Worm (Caenorhabditis elegans): Measurements from ENCODE around the gene acd-4.

- TF ChIP-seq elt-1 (tag; optimal IDR thresholded peaks at IDR 0.05; ENCODE audit: borderline replicate concordance, insufficient read depth): no peak
- TF ChIP-seq unc-39 (tag; optimal IDR thresholded peaks at IDR 0.05): no peak
- TF ChIP-seq mep-1 (tag; optimal IDR thresholded peaks at IDR 0.05): no peak
- no peak for TF ChIP-seq mab-5 (tag; optimal IDR thresholded peaks at IDR 0.05)
- TF ChIP-seq lin-13 (tag; optimal IDR thresholded peaks at IDR 0.05): no peak
- no peak for TF ChIP-seq snpc-4 (tag; optimal IDR thresholded peaks at IDR 0.05)
- no peak for TF ChIP-seq lsy-2 (tag; optimal IDR thresholded peaks at IDR 0.05)
- no peak for TF ChIP-seq ceh-83 (GFP tag; optimal IDR thresholded peaks at IDR 0.05)
- TF ChIP-seq sptf-1 (tag; optimal IDR thresholded peaks at IDR 0.05): no peak
- TF ChIP-seq nhr-12 (tag; optimal IDR thresholded peaks at IDR 0.05): no peak
Measured at ce11 chrV:8621213-8621612, 16.8 kb upstream of the acd-4 start, which contains the start of gene idpc-2.
